Fruit fly (Drosophila melanogaster) S2 (cell line): ENCODE data around the gene IntS14.

ENCODE experiments used
- CG8478 ChIP-seq: fragments of >200 bp; optimal IDR thresholded peaks from 2 replicates; lab custom pipeline; 2018
- CTCF ChIP-seq, 2 experiments: fragments of >200 bp; optimal IDR thresholded peaks; 2 replicates each; lab custom pipeline; 2018

DNA sequence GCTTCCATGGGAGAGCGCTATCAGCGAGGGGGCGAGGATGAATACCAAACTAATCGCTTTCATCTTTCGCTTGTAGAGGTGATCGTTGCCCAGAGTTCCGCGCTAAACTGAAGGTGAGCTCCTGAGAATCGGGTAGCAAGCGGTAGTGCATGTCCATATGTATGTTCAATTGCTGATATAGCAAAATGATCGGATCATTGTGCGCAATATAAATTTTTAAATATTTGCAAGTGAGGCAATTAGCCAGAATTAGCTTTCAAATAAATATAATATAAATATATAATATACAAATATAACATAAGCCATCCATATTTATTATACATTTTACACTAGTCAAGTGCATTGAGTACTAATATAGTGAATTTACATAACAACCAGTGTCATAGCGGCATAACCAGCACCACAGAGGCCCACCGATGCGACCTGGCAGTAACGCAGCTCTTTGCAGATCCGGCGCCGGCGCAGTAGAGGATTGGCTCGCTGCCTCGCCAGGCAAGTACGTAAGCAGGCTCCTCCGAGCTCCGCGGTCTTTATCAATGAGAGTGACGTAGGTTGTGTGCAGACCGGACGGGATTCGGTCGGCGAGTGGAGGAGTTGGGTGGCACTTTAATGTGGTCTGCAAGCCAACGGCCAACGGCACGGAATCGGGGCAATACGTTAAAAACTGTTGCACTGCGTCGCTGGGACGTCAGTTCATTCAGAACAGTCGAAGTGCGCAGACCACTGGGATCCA is 30.1 kb upstream of the IntS14 start, which contains the start of the genes Iris and CG4577:
- TF ChIP-seq CTCF (optimal IDR thresholded peaks at IDR 0.05; lab: Kevin White, UChicago) = no peak
- TF ChIP-seq CG8478 = no peak
